Worm (Caenorhabditis elegans): ENCODE results near the gene znf-706.

Gene znf-706

ce11 chrIV:9121545-9121944, 25.5 kb upstream of the znf-706 start:
- TF ChIP-seq lin-15B (tag; optimal IDR thresholded peaks at IDR 0.05), result peak; percentile 31
- peak; percentile 4 for TF ChIP-seq pha-4 (tag; optimal IDR thresholded peaks at IDR 0.05)
- peak; percentile 63 for TF ChIP-seq nhr-25 (tag; optimal IDR thresholded peaks at IDR 0.05)
- TF ChIP-seq elt-3 (tag; optimal IDR thresholded peaks at IDR 0.05), result peak in 1 of 3 experiments; percentile 29
- TF ChIP-seq mdl-1 (tag; optimal IDR thresholded peaks at IDR 0.05), result peak; percentile 42
- TF ChIP-seq ztf-4 (tag; optimal IDR thresholded peaks at IDR 0.05), result no peak
- TF ChIP-seq hmg-11 (tag; optimal IDR thresholded peaks at IDR 0.05), result peak; percentile 31
- peak; percentile 81 for TF ChIP-seq nhr-43 (tag; optimal IDR thresholded peaks at IDR 0.05; ENCODE audit: poor library complexity, severe bottlenecking)
- peak; percentile 46 for TF ChIP-seq nfya-1 (tag; optimal IDR thresholded peaks at IDR 0.05; ENCODE audit: insufficient read depth)
- no peak for TF ChIP-seq daf-12 (tag; optimal IDR thresholded peaks at IDR 0.05)
- no peak for TF ChIP-seq lsy-12 (tag; optimal IDR thresholded peaks at IDR 0.05)
- TF ChIP-seq snpc-4 (tag; optimal IDR thresholded peaks at IDR 0.05), result no peak
- TF ChIP-seq egl-5 (tag; optimal IDR thresholded peaks at IDR 0.05), result peak; percentile 9
- TF ChIP-seq nhr-23 (tag; optimal IDR thresholded peaks at IDR 0.05), result peak; percentile 65
- TF ChIP-seq jun-1 (tag; optimal IDR thresholded peaks at IDR 0.05), result peak; percentile 36

DNA sequence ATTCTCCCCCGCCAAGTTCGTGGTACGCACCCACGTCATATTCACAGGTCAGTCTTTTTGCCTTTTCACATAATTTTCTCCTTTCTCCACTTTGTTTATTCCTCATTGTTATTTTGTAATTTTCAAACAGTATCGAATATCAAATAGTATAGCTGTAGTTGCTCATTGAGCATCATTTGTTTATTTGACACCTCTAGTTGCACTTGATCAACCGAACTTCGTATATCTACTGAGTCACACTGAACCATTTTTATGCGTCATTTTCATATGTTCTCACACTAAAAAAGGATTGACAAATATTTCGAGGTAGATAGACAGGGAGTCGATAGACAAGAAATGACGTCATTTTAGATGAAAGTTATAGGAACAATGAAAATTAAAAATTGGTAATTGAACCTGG, 24.2 kb upstream of the znf-706 start:
- no peak for TF ChIP-seq ceh-9 (tag; optimal IDR thresholded peaks at IDR 0.05)
- no peak for TF ChIP-seq nhr-23 (tag; optimal IDR thresholded peaks at IDR 0.05)
- TF ChIP-seq daf-12 (tag; optimal IDR thresholded peaks at IDR 0.05), result no peak

DNA sequence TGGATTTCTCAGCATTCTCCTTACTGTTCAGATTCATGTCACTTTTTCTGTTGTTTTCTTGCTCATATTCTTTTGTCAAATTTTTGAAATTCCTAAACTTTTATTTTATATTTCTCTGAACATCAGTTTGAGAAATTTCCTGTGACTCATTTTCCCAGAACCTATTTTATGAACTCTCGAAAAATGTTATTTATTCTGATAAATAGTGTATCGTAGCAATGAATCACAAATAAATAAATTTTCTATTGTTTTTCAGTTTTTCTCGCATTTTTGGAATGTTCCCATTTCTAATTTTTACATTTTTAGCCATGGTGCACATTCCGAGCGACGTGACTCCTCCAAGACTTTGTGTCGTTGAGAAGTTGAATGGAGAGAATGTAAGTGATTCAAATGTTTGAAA, 22.8 kb upstream of the znf-706 start, which contains the start of gene nrfl-1:
TSS of gene nrfl-1 (plus strand) at position 301 of the 400 bp plus-strand sequence.
- no peak for TF ChIP-seq ama-1 (optimal IDR thresholded peaks at IDR 0.05)
- no peak for TF ChIP-seq elt-1 (tag; optimal IDR thresholded peaks at IDR 0.05)
- no peak for TF ChIP-seq unc-62 (GFP tag; optimal IDR thresholded peaks at IDR 0.05)
- no peak for TF ChIP-seq ceh-16 (tag; optimal IDR thresholded peaks at IDR 0.05)
- no peak for TF ChIP-seq eor-1 (tag; optimal IDR thresholded peaks at IDR 0.05)
- no peak for TF ChIP-seq ceh-82 (tag; optimal IDR thresholded peaks at IDR 0.05)
- no peak for TF ChIP-seq skn-1 (tag; optimal IDR thresholded peaks at IDR 0.05)
- TF ChIP-seq R02D3.7 (tag; optimal IDR thresholded peaks at IDR 0.05), result no peak
- TF ChIP-seq nhr-43 (tag; optimal IDR thresholded peaks at IDR 0.05; ENCODE audit: poor library complexity, severe bottlenecking), result no peak
- TF ChIP-seq elt-3 (tag; optimal IDR thresholded peaks at IDR 0.05), result no peak
- no peak for TF ChIP-seq zag-1 (tag; optimal IDR thresholded peaks at IDR 0.05)
- TF ChIP-seq aly-2 (tag; optimal IDR thresholded peaks at IDR 0.05), result no peak
- no peak for TF ChIP-seq ztf-4 (tag; optimal IDR thresholded peaks at IDR 0.05)
- TF ChIP-seq egl-27 (tag; optimal IDR thresholded peaks at IDR 0.05), result no peak
- no peak for TF ChIP-seq elt-2 (tag; optimal IDR thresholded peaks at IDR 0.05)
- no peak for TF ChIP-seq nhr-67 (tag; optimal IDR thresholded peaks at IDR 0.05)
- no peak for TF ChIP-seq fkh-10 (GFP tag; optimal IDR thresholded peaks at IDR 0.05)
- no peak for TF ChIP-seq mml-1 (tag; optimal IDR thresholded peaks at IDR 0.05)

DNA sequence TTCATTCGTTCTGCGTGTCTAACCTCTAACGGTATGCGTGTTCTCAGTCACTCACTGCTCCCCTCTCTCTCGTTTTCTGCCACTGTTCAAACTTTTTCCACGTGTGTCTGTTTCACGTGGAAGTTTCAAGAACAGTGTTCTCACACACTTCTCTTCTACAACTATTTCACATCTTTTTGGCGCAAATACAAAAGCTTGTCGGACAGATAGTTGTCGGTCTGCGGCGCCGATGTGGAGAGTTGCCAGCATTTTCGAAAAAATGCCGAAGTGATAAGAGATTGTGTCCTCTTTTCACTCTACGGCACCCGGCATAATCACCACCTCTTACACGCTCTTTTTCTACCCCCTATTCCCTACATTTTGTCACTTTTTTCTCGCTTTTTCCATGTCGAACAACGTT, 22.3 kb upstream of the znf-706 start:
- TF ChIP-seq pqm-1 (tag; optimal IDR thresholded peaks at IDR 0.05), result peak; percentile 14
- no peak for TF ChIP-seq ztf-11 (tag; optimal IDR thresholded peaks at IDR 0.05)
- no peak for TF ChIP-seq ceh-82 (tag; optimal IDR thresholded peaks at IDR 0.05)
- TF ChIP-seq mdl-1 (tag; optimal IDR thresholded peaks at IDR 0.05), result no peak
- peak; percentile 31 for TF ChIP-seq pha-4 (tag; optimal IDR thresholded peaks at IDR 0.05)
- no peak for TF ChIP-seq ceh-28 (tag; optimal IDR thresholded peaks at IDR 0.05)
- no peak for TF ChIP-seq fkh-2 (tag; optimal IDR thresholded peaks at IDR 0.05)
- TF ChIP-seq nhr-67 (tag; optimal IDR thresholded peaks at IDR 0.05), result no peak
- TF ChIP-seq fkh-10 (GFP tag; optimal IDR thresholded peaks at IDR 0.05), result no peak
- TF ChIP-seq nhr-28 (tag; optimal IDR thresholded peaks at IDR 0.05), result no peak
- TF ChIP-seq elt-2 (tag; optimal IDR thresholded peaks at IDR 0.05), result peak; percentile 79
- no peak for TF ChIP-seq ZK546.5 (tag; optimal IDR thresholded peaks at IDR 0.05)
- no peak for TF ChIP-seq ceh-16 (tag; optimal IDR thresholded peaks at IDR 0.05)
- no peak for TF ChIP-seq tbx-2 (tag; optimal IDR thresholded peaks at IDR 0.05)
- no peak for TF ChIP-seq lsy-12 (tag; optimal IDR thresholded peaks at IDR 0.05)
